Worm (Caenorhabditis elegans): ENCODE results near the gene F02A9.1.

- TF ChIP-seq unc-62 (GFP tag; optimal IDR thresholded peaks at IDR 0.05) (no peak), pha-4 (tag; optimal IDR thresholded peaks at IDR 0.05) (no peak), ztf-11 (tag; optimal IDR thresholded peaks at IDR 0.05) (no peak), nhr-12 (tag; optimal IDR thresholded peaks at IDR 0.05) (no peak), unc-39 (tag; optimal IDR thresholded peaks at IDR 0.05) (no peak), mls-2 (tag; optimal IDR thresholded peaks at IDR 0.05) (no peak), blmp-1 (tag; optimal IDR thresholded peaks at IDR 0.05) (no peak), elt-1 (tag; optimal IDR thresholded peaks at IDR 0.05; ENCODE audit: borderline replicate concordance, insufficient read depth) (no peak), unc-120 (tag; optimal IDR thresholded peaks at IDR 0.05; ENCODE audit: poor library complexity, severe bottlenecking) (no peak), lsy-2 (tag; optimal IDR thresholded peaks at IDR 0.05) (no peak), mep-1 (tag; optimal IDR thresholded peaks at IDR 0.05) (no peak), nhr-28 (tag; optimal IDR thresholded peaks at IDR 0.05) (no peak), hlh-1 (tag; optimal IDR thresholded peaks at IDR 0.05) (no peak), nhr-76 (tag; optimal IDR thresholded peaks at IDR 0.05) (no peak)
Observed at ce11 chrIII:9091392-9092291, 14.0 kb upstream of the F02A9.1 start, which contains the start of gene glp-1.
